Worm (Caenorhabditis elegans) whole organism, young adult: ENCODE results near the gene T19H12.6.

Experiments used
- B0019.2 ChIP-seq: fragments of 200-800 bp; sonication (Bioruptor generic); conservative IDR thresholded peaks from 2 replicates; pipeline ENCODE4 v1.3.6; 2022; ENCODE audit warnings: missing genetic modification reagents, missing genetic modification characterization, missing compliant biosample characterization
- B0336.3 ChIP-seq: fragments of 200-800 bp; sonication (Bioruptor generic); IDR thresholded peaks from 2 replicates; pipeline ENCODE4 v1.3.6; 2022; ENCODE audit warnings: missing genetic modification characterization, missing compliant biosample characterization
- C06A6.2 ChIP-seq: fragments of 200-800 bp; sonication (Bioruptor generic); conservative IDR thresholded peaks from 2 replicates; pipeline ENCODE4 v1.3.6; 2022; ENCODE audit warnings: missing genetic modification characterization, missing compliant biosample characterization
- C17E4.6 ChIP-seq: fragments of 200-800 bp; sonication (Bioruptor generic); IDR thresholded peaks from 2 replicates; pipeline ENCODE4 v1.3.6; 2022; ENCODE audit warnings: missing genetic modification reagents, missing genetic modification characterization, missing compliant biosample characterization
- D2030.7 ChIP-seq: fragments of 200-800 bp; sonication (Bioruptor generic); IDR thresholded peaks from 2 replicates; pipeline ENCODE4 v1.3.6; 2022; ENCODE audit warnings: missing genetic modification reagents, missing genetic modification characterization, missing compliant biosample characterization
- F33H1.4 ChIP-seq: fragments of 200-800 bp; sonication (Bioruptor generic); IDR thresholded peaks from 2 replicates; pipeline ENCODE4 v1.3.6; 2022; ENCODE audit warnings: missing genetic modification reagents, missing genetic modification characterization, missing compliant biosample characterization
- F49E8.2 ChIP-seq: sonication (generic microtip); optimal IDR thresholded peaks from 3 replicates; lab custom pipeline; 2017; ENCODE audit warnings: missing genetic modification characterization, mild to moderate bottlenecking, missing compliant biosample characterization, antibody characterized with exemption, moderate library complexity; ENCODE audit not compliant: insufficient read depth
- Y79H2A.3 ChIP-seq: fragments of 200-800 bp; sonication (Bioruptor generic); conservative IDR thresholded peaks from 2 replicates; pipeline ENCODE4 v1.3.6; 2022; ENCODE audit warnings: missing genetic modification reagents, missing genetic modification characterization, missing compliant biosample characterization
- Y95B8A.8 ChIP-seq: fragments of 200-800 bp; sonication (Bioruptor generic); IDR thresholded peaks from 2 replicates; pipeline ENCODE4 v1.3.6; 2022; ENCODE audit warnings: missing genetic modification reagents, missing genetic modification characterization, missing compliant biosample characterization
- aptf-3 ChIP-seq: fragments of 200-800 bp; sonication (Bioruptor generic); IDR thresholded peaks from 2 replicates; pipeline ENCODE4 v1.3.6; 2022; ENCODE audit warnings: missing genetic modification characterization, missing compliant biosample characterization
- atf-7 ChIP-seq: sonication (generic microtip); optimal IDR thresholded peaks from 2 replicates; lab custom pipeline; 2017; ENCODE audit warnings: mild to moderate bottlenecking, missing genetic modification characterization, missing compliant biosample characterization
- ccch-3 ChIP-seq: fragments of 200-800 bp; sonication (Bioruptor generic); optimal IDR thresholded peaks from 2 replicates; lab custom pipeline; 2018; ENCODE audit warnings: mild to moderate bottlenecking, missing genetic modification characterization, missing compliant biosample characterization
- cebp-2 ChIP-seq: fragments of 200-800 bp; sonication (Bioruptor generic); IDR thresholded peaks from 2 replicates; pipeline ENCODE4 v1.3.6; 2022; ENCODE audit warnings: missing genetic modification characterization, missing compliant biosample characterization
- ceh-40 ChIP-seq: fragments of 200-800 bp; sonication (Bioruptor generic); IDR thresholded peaks from 2 replicates; pipeline ENCODE4 v1.3.6; 2022; ENCODE audit warnings: missing genetic modification characterization, missing compliant biosample characterization
- dox-1 ChIP-seq: fragments of 200-800 bp; sonication (Bioruptor generic); IDR thresholded peaks from 2 replicates; pipeline ENCODE4 v1.3.6; 2022; ENCODE audit warnings: missing genetic modification reagents, missing genetic modification characterization, missing compliant biosample characterization
- egrh-3 ChIP-seq: fragments of 200-800 bp; sonication (Bioruptor generic); IDR thresholded peaks from 2 replicates; pipeline ENCODE4 v1.3.6; 2022; ENCODE audit warnings: missing genetic modification reagents, missing genetic modification characterization, missing compliant biosample characterization
- ekl-4 ChIP-seq: fragments of 200-800 bp; sonication (Bioruptor generic); IDR thresholded peaks from 2 replicates; pipeline ENCODE4 v1.3.6; 2022; ENCODE audit warnings: missing genetic modification reagents, missing genetic modification characterization, missing compliant biosample characterization
- hmg-1.2 ChIP-seq: fragments of 200-800 bp; sonication (Bioruptor generic); IDR thresholded peaks from 2 replicates; pipeline ENCODE4 v1.3.6; 2022; ENCODE audit warnings: missing genetic modification reagents, missing genetic modification characterization, missing compliant biosample characterization
- hmg-20 ChIP-seq: fragments of 200-800 bp; sonication (Bioruptor generic); IDR thresholded peaks from 2 replicates; pipeline ENCODE4 v1.3.6; 2022; ENCODE audit warnings: missing genetic modification reagents, missing genetic modification characterization, missing compliant biosample characterization
- lag-1 ChIP-seq: fragments of 200-800 bp; sonication (Bioruptor generic); IDR thresholded peaks from 2 replicates; pipeline ENCODE4 v1.3.6; 2022; ENCODE audit warnings: missing genetic modification reagents, missing genetic modification characterization, missing compliant biosample characterization
- lin-35 ChIP-seq, 3 experiments: fragments of 150-350 bp in 2 of 3; sonication (generic microtip) in 1 of 3; optimal IDR thresholded peaks; 2 replicates each; lab custom pipeline; 2014 to 2018; ENCODE audit warnings: missing biosample characterization in 3 of 3, missing genetic modification characterization in 3 of 3, missing genetic modification reagents in 3 of 3
- madf-3 ChIP-seq: fragments of 200-800 bp; sonication (Bioruptor generic); IDR thresholded peaks from 2 replicates; pipeline ENCODE4 v1.3.6; 2022; ENCODE audit warnings: missing genetic modification reagents, missing genetic modification characterization, missing compliant biosample characterization
- mel-28 ChIP-seq: sonication (generic microtip); optimal IDR thresholded peaks from 2 replicates; lab custom pipeline; 2016; ENCODE audit warnings: borderline replicate concordance, mild to moderate bottlenecking, missing genetic modification characterization, missing compliant biosample characterization
- nfya-1 ChIP-seq: sonication (generic microtip); optimal IDR thresholded peaks from 2 replicates; lab custom pipeline; 2017; ENCODE audit warnings: antibody characterized with exemption, missing compliant biosample characterization, missing genetic modification characterization, borderline replicate concordance; ENCODE audit not compliant: insufficient read depth
- nfya-2 ChIP-seq: fragments of 200-800 bp; sonication (Bioruptor generic); IDR thresholded peaks from 2 replicates; pipeline ENCODE4 v1.3.6; 2022; ENCODE audit warnings: missing genetic modification reagents, missing genetic modification characterization, missing compliant biosample characterization
- nhr-80 ChIP-seq: sonication (generic microtip); optimal IDR thresholded peaks from 2 replicates; lab custom pipeline; 2016; ENCODE audit warnings: missing genetic modification characterization, missing compliant biosample characterization
- nhr-90 ChIP-seq: sonication (generic microtip); optimal IDR thresholded peaks from 2 replicates; lab custom pipeline; 2016; ENCODE audit warnings: missing genotype, mild to moderate bottlenecking, missing genetic modification characterization, missing compliant biosample characterization
- pha-4 ChIP-seq: fragments of 150-350 bp; sonication (generic microtip); optimal IDR thresholded peaks from 2 replicates; lab custom pipeline; 2014; ENCODE audit warnings: missing biosample characterization, missing genetic modification reagents, missing genetic modification characterization
- rcor-1 ChIP-seq: fragments of 200-800 bp; sonication (Bioruptor generic); IDR thresholded peaks from 2 replicates; pipeline ENCODE4 v1.3.6; 2022; ENCODE audit warnings: missing genetic modification reagents, missing genetic modification characterization, missing compliant biosample characterization
- snpc-1.1 ChIP-seq: sonication (generic microtip); optimal IDR thresholded peaks from 2 replicates; lab custom pipeline; 2017; ENCODE audit warnings: missing genetic modification characterization, mild to moderate bottlenecking, missing compliant biosample characterization, antibody characterized with exemption, moderate library complexity, missing genotype, missing genetic modification reagents; ENCODE audit not compliant: insufficient read depth
- snpc-4 ChIP-seq, 5 experiments: fragments of 150-350 bp in 1 of 5; sonication (generic microtip) in 4 of 5; optimal IDR thresholded peaks; 2 replicates each; lab custom pipeline; 2014 to 2018; ENCODE audit warnings: missing genetic modification characterization in 5 of 5, missing biosample characterization in 3 of 5, antibody characterized with exemption in 2 of 5, mild to moderate bottlenecking in 2 of 5, missing compliant biosample characterization in 2 of 5, missing genotype in 2 of 5, moderate library complexity in 2 of 5, missing genetic modification reagents in 1 of 5
- sptf-2 ChIP-seq: fragments of 200-800 bp; sonication (Bioruptor generic); optimal IDR thresholded peaks from 2 replicates; lab custom pipeline; 2018; ENCODE audit warnings: mild to moderate bottlenecking, missing genetic modification characterization, missing compliant biosample characterization
- tbx-9 ChIP-seq: sonication (generic microtip); optimal IDR thresholded peaks from 2 replicates; lab custom pipeline; 2016; ENCODE audit warnings: borderline replicate concordance, missing genetic modification characterization, inconsistent platforms, missing compliant biosample characterization
- zim-3 ChIP-seq: sonication (generic microtip); optimal IDR thresholded peaks from 2 replicates; lab custom pipeline; 2017; ENCODE audit warnings: mild to moderate bottlenecking, missing genetic modification characterization, moderate library complexity, missing compliant biosample characterization
- ztf-22 ChIP-seq: fragments of 200-800 bp; sonication (Bioruptor generic); optimal IDR thresholded peaks from 2 replicates; lab custom pipeline; 2018; ENCODE audit warnings: mild to moderate bottlenecking, missing genetic modification characterization, moderate library complexity, missing compliant biosample characterization
- ztf-26 ChIP-seq: sonication (generic microtip); optimal IDR thresholded peaks from 2 replicates; lab custom pipeline; 2017; ENCODE audit warnings: missing genetic modification characterization, missing compliant biosample characterization

T19H12.6 gene

ce11 chrV:4864330-4864729, 13.2 kb downstream of the T19H12.6 start:
- TF ChIP-seq egrh-3 (no peak), Y79H2A.3 (GFP tag; lab: Robert Waterston, UW) (no peak), atf-7 (no peak), aptf-3 (GFP tag; lab: Robert Waterston, UW) (no peak), zim-3 (tag; lab: Kevin White, UChicago) (no peak), nfya-2 (GFP tag; lab: Robert Waterston, UW) (no peak), B0336.3 (no peak), B0019.2 (no peak), snpc-4 (GFP tag; optimal IDR thresholded peaks at IDR 0.05; lab: Kevin White, UChicago) (no peak), snpc-4 (tag; optimal IDR thresholded peaks at IDR 0.05; lab: Kevin White, UChicago) (no peak), mel-28 (tag; lab: Kevin White, UChicago) (no peak), ekl-4 (no peak), hmg-1.2 (GFP tag; lab: Robert Waterston, UW) (no peak), ceh-40 (GFP tag; lab: Robert Waterston, UW) (no peak), D2030.7 (GFP tag; lab: Robert Waterston, UW) (no peak), madf-3 (GFP tag; lab: Robert Waterston, UW) (no peak), C17E4.6 (GFP tag; lab: Robert Waterston, UW) (no peak), sptf-2 (no peak), lag-1 (no peak)

ce11 chrV:4862737-4863136, 14.8 kb downstream of the T19H12.6 start, which contains the start of gene C37H5.13:
C37H5.13 (minus strand) TSS chrV:4862965.
- TF ChIP-seq pha-4 (tag; lab: Kevin White, UChicago), result peak; percentile 11
- peak; percentile 22 for TF ChIP-seq nhr-80 (tag; lab: Kevin White, UChicago)
- no peak for TF ChIP-seq ztf-26
- TF ChIP-seq cebp-2, result no peak
- TF ChIP-seq F49E8.2 (tag; lab: Kevin White, UChicago), result no peak

ce11 chrV:4860525-4860924, 17.0 kb downstream of the T19H12.6 start:
- TF ChIP-seq lin-35 (GFP tag; optimal IDR thresholded peaks at IDR 0.05; lab: Kevin White, UChicago) (peak in 1 of 3 experiments; percentile 11), nfya-1 (tag; lab: Kevin White, UChicago) (no peak), ztf-22 (GFP tag; lab: Kevin White, UChicago) (no peak), hmg-20 (GFP tag; lab: Robert Waterston, UW) (no peak), lag-1 (no peak), snpc-4 (GFP tag; optimal IDR thresholded peaks at IDR 0.05; lab: Kevin White, UChicago) (no peak), snpc-4 (tag; optimal IDR thresholded peaks at IDR 0.05; lab: Kevin White, UChicago) (no peak), madf-3 (GFP tag; lab: Robert Waterston, UW) (no peak), F33H1.4 (GFP tag; lab: Robert Waterston, UW) (no peak), hmg-1.2 (GFP tag; lab: Robert Waterston, UW) (peak; percentile 40; the same call in 1 of the 2 replicates)

- TF ChIP-seq lin-35 (GFP tag; optimal IDR thresholded peaks at IDR 0.05; lab: Kevin White, UChicago), result no peak
- no peak for TF ChIP-seq dox-1 (GFP tag; lab: Robert Waterston, UW)
- TF ChIP-seq C06A6.2 (GFP tag; lab: Robert Waterston, UW), result no peak
- no peak for TF ChIP-seq rcor-1 (GFP tag; lab: Robert Waterston, UW)
Observed at ce11 chrV:4857561-4857960, 19.9 kb downstream of the T19H12.6 start.

- TF ChIP-seq Y95B8A.8 (no peak), ccch-3 (GFP tag; lab: Kevin White, UChicago) (no peak), snpc-1.1 (no peak), tbx-9 (tag; lab: Kevin White, UChicago) (no peak), nhr-90 (tag; lab: Kevin White, UChicago) (no peak)
Observed at ce11 chrV:4851969-4852368, 25.5 kb downstream of the T19H12.6 start.
